Worm (Caenorhabditis elegans): ENCODE data around the gene C34C12.12.

C34C12.12 gene

ce11 chrIII:3476245-3476644 is 23.3 kb downstream of the C34C12.12 start (continued):
- peak; percentile 76 for TF ChIP-seq sox-4 (tag; optimal IDR thresholded peaks at IDR 0.05)
- TF ChIP-seq mdl-1 (tag; optimal IDR thresholded peaks at IDR 0.05) = no peak
- peak; percentile 11 for TF ChIP-seq vab-15 (tag; optimal IDR thresholded peaks at IDR 0.05)
- TF ChIP-seq ceh-88 (GFP tag; IDR thresholded peaks at IDR 0.05) = peak; percentile 65; the same call in 1 of the 2 replicates
- TF ChIP-seq snpc-4 (tag; optimal IDR thresholded peaks at IDR 0.05) = no peak
- TF ChIP-seq dpl-1 (GFP tag; optimal IDR thresholded peaks at IDR 0.05) = no peak
- no peak for TF ChIP-seq fkh-10 (GFP tag; optimal IDR thresholded peaks at IDR 0.05)
- peak; percentile 60 for TF ChIP-seq xbp-1 (tag; optimal IDR thresholded peaks at IDR 0.05)
- TF ChIP-seq ceh-90 (tag; optimal IDR thresholded peaks at IDR 0.05) = peak; percentile 81
- peak; percentile 1 for TF ChIP-seq aly-2 (tag; optimal IDR thresholded peaks at IDR 0.05)
- no peak for TF ChIP-seq nhr-237 (tag; optimal IDR thresholded peaks at IDR 0.05)
- peak; percentile 77 for TF ChIP-seq Y116A8C.19 (tag; optimal IDR thresholded peaks at IDR 0.05; ENCODE audit: borderline replicate concordance)
- peak; percentile 27 for TF ChIP-seq C04F5.9 (tag; optimal IDR thresholded peaks at IDR 0.05)
- no peak for TF ChIP-seq alr-1 (tag; optimal IDR thresholded peaks at IDR 0.05; ENCODE audit: borderline replicate concordance)
- peak in 1 of 2 experiments; percentile 11 for TF ChIP-seq lin-35 (GFP tag; optimal IDR thresholded peaks at IDR 0.05)
- no peak for TF ChIP-seq nhr-28 (tag; optimal IDR thresholded peaks at IDR 0.05)
- TF ChIP-seq elt-2 (tag; optimal IDR thresholded peaks at IDR 0.05) = peak; percentile 21
- TF ChIP-seq swsn-7 (tag; optimal IDR thresholded peaks at IDR 0.05) = peak; percentile 40
- TF ChIP-seq zip-4 (GFP tag; optimal IDR thresholded peaks at IDR 0.05) = no peak
- TF ChIP-seq dsc-1 (tag; optimal IDR thresholded peaks at IDR 0.05) = peak; percentile 59
- TF ChIP-seq unc-62 (GFP tag; optimal IDR thresholded peaks at IDR 0.05) = no peak
- TF ChIP-seq C34B4.2 (tag; optimal IDR thresholded peaks at IDR 0.05) = no peak
- TF ChIP-seq nhr-11 (tag; optimal IDR thresholded peaks at IDR 0.05) = no peak
- TF ChIP-seq lin-14 (GFP tag; optimal IDR thresholded peaks at IDR 0.05) = peak; percentile 41
- no peak for TF ChIP-seq lin-39 (tag; optimal IDR thresholded peaks at IDR 0.05)
- TF ChIP-seq nhr-47 (tag; optimal IDR thresholded peaks at IDR 0.05) = peak; percentile 77
- TF ChIP-seq nhr-77 (tag; optimal IDR thresholded peaks at IDR 0.05) = no peak
- peak; percentile 82 for TF ChIP-seq lir-3 (tag; optimal IDR thresholded peaks at IDR 0.05; ENCODE audit: poor library complexity)
- peak; percentile 24 for TF ChIP-seq rnt-1 (tag; optimal IDR thresholded peaks at IDR 0.05)
- TF ChIP-seq jun-1 (tag; optimal IDR thresholded peaks at IDR 0.05) = no peak
- no peak for TF ChIP-seq mep-1 (tag; optimal IDR thresholded peaks at IDR 0.05)
- TF ChIP-seq nhr-85 (tag) = peak; percentile 82
- TF ChIP-seq snu-23 (GFP tag; optimal IDR thresholded peaks at IDR 0.05) = peak; percentile 48
- TF ChIP-seq unc-30 (tag; optimal IDR thresholded peaks at IDR 0.05) = no peak
- no peak for TF ChIP-seq mab-9 (GFP tag; IDR thresholded peaks at IDR 0.05)
- TF ChIP-seq nhr-12 (tag; optimal IDR thresholded peaks at IDR 0.05) = no peak
- no peak for TF ChIP-seq C16A3.4 (tag; optimal IDR thresholded peaks at IDR 0.05)
- TF ChIP-seq efl-3 (GFP tag; optimal IDR thresholded peaks at IDR 0.05) = peak; percentile 22
- no peak for TF ChIP-seq zag-1 (tag; optimal IDR thresholded peaks at IDR 0.05)
- TF ChIP-seq pag-3 (tag; optimal IDR thresholded peaks at IDR 0.05; ENCODE audit: borderline replicate concordance, insufficient read depth) = no peak
- TF ChIP-seq elt-3 (tag; optimal IDR thresholded peaks at IDR 0.05) = no peak
- TF ChIP-seq ceh-8 (GFP tag; optimal IDR thresholded peaks at IDR 0.05) = no peak
- TF ChIP-seq fkh-4 (tag; optimal IDR thresholded peaks at IDR 0.05; ENCODE audit: borderline replicate concordance) = peak; percentile 78
- TF ChIP-seq nhr-90 (tag; optimal IDR thresholded peaks at IDR 0.05; ENCODE audit: poor library complexity) = peak; percentile 86
- TF ChIP-seq ztf-4 (tag; optimal IDR thresholded peaks at IDR 0.05) = no peak
- peak; percentile 75 for TF ChIP-seq fkh-8 (tag; optimal IDR thresholded peaks at IDR 0.05)
- TF ChIP-seq nhr-71 (tag; optimal IDR thresholded peaks at IDR 0.05) = peak; percentile 69
- no peak for TF ChIP-seq ama-1 (optimal IDR thresholded peaks at IDR 0.05)
- no peak for TF ChIP-seq tlp-1 (tag; optimal IDR thresholded peaks at IDR 0.05)
- no peak for TF ChIP-seq sup-37 (GFP tag; optimal IDR thresholded peaks at IDR 0.05)
- no peak for TF ChIP-seq nhr-84 (tag; optimal IDR thresholded peaks at IDR 0.05)
- TF ChIP-seq skn-1 (tag; optimal IDR thresholded peaks at IDR 0.05) = no peak
- TF ChIP-seq ceh-63 (GFP tag; optimal IDR thresholded peaks at IDR 0.05) = peak; percentile 82
